Fruit fly (Drosophila melanogaster): Measurements from ENCODE around the gene Myc.

Gene Myc

dm6 chrX:3394144-3394543 is 21.2 kb downstream of the Myc start (continued):
- TF ChIP-seq mam (GFP tag; optimal IDR thresholded peaks at IDR 0.05) = peak; percentile 4
- peak; percentile 29 for TF ChIP-seq phol (tag; optimal IDR thresholded peaks at IDR 0.05)
- peak; percentile 89 for TF ChIP-seq sens (GFP tag)
- TF ChIP-seq dimm (GFP tag; IDR thresholded peaks at IDR 0.05) = no peak
- peak; percentile 16 for TF ChIP-seq lab (GFP tag; optimal IDR thresholded peaks at IDR 0.05)
- TF ChIP-seq Med (GFP tag) = peak; percentile 70
- TF ChIP-seq nmo (GFP tag; optimal IDR thresholded peaks at IDR 0.05) = peak; percentile 23
- no peak for TF ChIP-seq D (optimal IDR thresholded peaks at IDR 0.05)
- TF ChIP-seq D (GFP tag; optimal IDR thresholded peaks at IDR 0.05) = peak; percentile 4
- TF ChIP-seq CG8388 (GFP tag; optimal IDR thresholded peaks at IDR 0.05) = peak; percentile 37
- no peak for TF ChIP-seq Side (GFP tag; optimal IDR thresholded peaks at IDR 0.05)
- peak; percentile 3 for TF ChIP-seq CG4424 (GFP tag; optimal IDR thresholded peaks at IDR 0.05)
- TF ChIP-seq CG17829 (tag; optimal IDR thresholded peaks at IDR 0.05) = peak; percentile 21
- peak; percentile 31 for TF ChIP-seq Blimp-1 (GFP tag; optimal IDR thresholded peaks at IDR 0.05)
- TF ChIP-seq klu (GFP tag; IDR thresholded peaks at IDR 0.05) = no peak
- peak; percentile 55 for TF ChIP-seq gem (tag; optimal IDR thresholded peaks at IDR 0.05)
- peak; percentile 25 for TF ChIP-seq Atf-2 (GFP tag; optimal IDR thresholded peaks at IDR 0.05)
- peak; percentile 44; the same call in 1 of the 2 replicates for TF ChIP-seq CG31441 (GFP tag; IDR thresholded peaks at IDR 0.05)
- TF ChIP-seq CG9727 (GFP tag; optimal IDR thresholded peaks at IDR 0.05) = peak; percentile 45
- TF ChIP-seq lilli (GFP tag; optimal IDR thresholded peaks at IDR 0.05) = peak; percentile 5
- peak; percentile 80 for TF ChIP-seq zen (tag; optimal IDR thresholded peaks at IDR 0.05)
- no peak for TF ChIP-seq insv (GFP tag; optimal IDR thresholded peaks at IDR 0.05)
- TF ChIP-seq Chrac-16 (GFP tag; optimal IDR thresholded peaks at IDR 0.05) = peak; percentile 17
- peak; percentile 35 for TF ChIP-seq CG8924 (tag; optimal IDR thresholded peaks at IDR 0.05)
- TF ChIP-seq zf30C (GFP tag; optimal IDR thresholded peaks at IDR 0.05) = no peak
- TF ChIP-seq ATbp (GFP tag; optimal IDR thresholded peaks at IDR 0.05) = no peak
- TF ChIP-seq Pdp1 (GFP tag; optimal IDR thresholded peaks at IDR 0.05) = peak; percentile 6 to 25
- no peak for TF ChIP-seq pita (GFP tag; optimal IDR thresholded peaks at IDR 0.05)
- TF ChIP-seq CG11456 (GFP tag; IDR thresholded peaks at IDR 0.05) = no peak
- peak; percentile 24 for TF ChIP-seq CG10267 (tag; optimal IDR thresholded peaks at IDR 0.05)
- TF ChIP-seq CG7271 (tag; optimal IDR thresholded peaks at IDR 0.05) = peak; percentile 13
- TF ChIP-seq dmrt11E (tag; optimal IDR thresholded peaks at IDR 0.05) = peak; percentile 59
- peak; percentile 48 for TF ChIP-seq CG12391 (tag; optimal IDR thresholded peaks at IDR 0.05)
- peak; percentile 33 for TF ChIP-seq Sox102F (GFP tag; optimal IDR thresholded peaks at IDR 0.05)
- peak; percentile 50 for TF ChIP-seq CG10979 (tag; optimal IDR thresholded peaks at IDR 0.05)
- peak; percentile 24 for TF ChIP-seq CG30403 (GFP tag; optimal IDR thresholded peaks at IDR 0.05)
- TF ChIP-seq row (GFP tag; IDR thresholded peaks at IDR 0.05) = peak; percentile 19; the same call in 1 of the 3 replicates
- TF ChIP-seq Ets97D (GFP tag; optimal IDR thresholded peaks at IDR 0.05) = no peak

- no peak for TF ChIP-seq Tbp (GFP tag; optimal IDR thresholded peaks at IDR 0.05)
- no peak for TF ChIP-seq toy (GFP tag; IDR thresholded peaks at IDR 0.05)
- TF ChIP-seq Rfx (GFP tag; IDR thresholded peaks at IDR 0.05) = peak; percentile 56; the same call in 1 of the 2 replicates
- TF ChIP-seq CG11398 (GFP tag; optimal IDR thresholded peaks at IDR 0.05) = no peak
- peak; percentile 27; the same call in 1 of the 2 replicates for TF ChIP-seq Drgx (GFP tag; IDR thresholded peaks at IDR 0.05)
- no peak for TF ChIP-seq al (GFP tag; IDR thresholded peaks at IDR 0.05)
- TF ChIP-seq CG1832 (GFP tag; optimal IDR thresholded peaks at IDR 0.05) = no peak
- TF ChIP-seq nau (GFP tag; optimal IDR thresholded peaks at IDR 0.05) = no peak
- TF ChIP-seq CG18599 (GFP tag; optimal IDR thresholded peaks at IDR 0.05) = no peak
- no peak for TF ChIP-seq CG18764 (GFP tag; optimal IDR thresholded peaks at IDR 0.05)
- TF ChIP-seq CG17829 (tag; optimal IDR thresholded peaks at IDR 0.05) = peak; percentile 73
- no peak for TF ChIP-seq CG15011 (GFP tag; optimal IDR thresholded peaks at IDR 0.05)
- TF ChIP-seq otp (GFP tag; IDR thresholded peaks at IDR 0.05) = 0 out of 3 replicates have a peak, but pooled peaks have one; percentile 18
- no peak for TF ChIP-seq CG17186 (GFP tag; optimal IDR thresholded peaks at IDR 0.05)
- peak; percentile 53; the same call in 1 of the 2 replicates for TF ChIP-seq CG32532 (GFP tag; IDR thresholded peaks at IDR 0.05)
Observed at dm6 chrX:3396837-3397495, 24.0 kb downstream of the Myc start.
